Worm (Caenorhabditis elegans) whole organism, L2 larva: Measurements from ENCODE around the gene C24G6.8.

Experiments used
- C34F6.9 ChIP-seq: fragments of 150-350 bp; optimal IDR thresholded peaks from 2 replicates; lab custom pipeline; 2014; ENCODE audit warnings: missing biosample characterization, missing genetic modification characterization
- unc-62 ChIP-seq: fragments of 150-350 bp; optimal IDR thresholded peaks from 2 replicates; lab custom pipeline; 2014; ENCODE audit warnings: missing biosample characterization, missing genetic modification reagents, missing genetic modification characterization

DNA sequence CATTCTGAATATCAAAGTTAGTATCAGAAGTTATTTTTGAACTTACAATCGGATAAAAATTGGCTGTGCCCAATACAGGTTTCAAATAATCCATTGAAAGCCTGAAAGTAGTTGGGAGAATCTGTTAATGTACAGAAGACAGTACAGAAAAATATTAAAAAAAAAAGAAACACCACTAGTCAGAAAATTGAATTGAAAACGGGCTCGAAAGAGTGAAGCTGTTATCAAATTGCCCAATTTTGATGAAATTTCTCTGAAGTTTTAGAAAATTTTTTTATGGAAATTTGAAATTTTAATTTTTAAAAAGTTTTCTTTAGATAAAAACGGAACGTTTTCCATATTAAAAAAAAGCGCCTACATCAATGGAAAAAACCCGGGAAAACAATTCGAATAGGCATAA lies 31.4 kb upstream of the C24G6.8 start, which contains the start of gene C18C4.7:
- TF ChIP-seq unc-62 (no peak), C34F6.9 (tag; lab: Kevin White, UChicago) (no peak)
